Worm (Caenorhabditis elegans): Measurements from ENCODE around the gene M117.3.

- no peak for TF ChIP-seq mdl-1 (tag; optimal IDR thresholded peaks at IDR 0.05)
- TF ChIP-seq lin-39 (tag; optimal IDR thresholded peaks at IDR 0.05), result no peak
- no peak for TF ChIP-seq aly-2 (tag; optimal IDR thresholded peaks at IDR 0.05)
- TF ChIP-seq zag-1 (tag; optimal IDR thresholded peaks at IDR 0.05), result no peak
- TF ChIP-seq elt-2 (tag; optimal IDR thresholded peaks at IDR 0.05), result peak; percentile 56
Measured at ce11 chrIV:11773692-11774225, 48.2 kb upstream of the M117.3 start, which contains the start of gene lips-5.

Measured in whole organism, L3 larva.